Worm (Caenorhabditis elegans) whole organism, L1 larva: ENCODE measurements around the gene csn-6.

ENCODE experiments used
- blmp-1 ChIP-seq: fragments of 150-350 bp; optimal IDR thresholded peaks from 2 replicates; lab custom pipeline; 2014; ENCODE audit warnings: missing biosample characterization, missing genetic modification characterization
- mdl-1 ChIP-seq, 2 experiments: fragments of 150-350 bp; optimal IDR thresholded peaks; 2 replicates each; lab custom pipeline; 2014 to 2017; ENCODE audit warnings: missing biosample characterization in 2 of 2, missing genetic modification characterization in 2 of 2, inconsistent platforms in 1 of 2
- mep-1 ChIP-seq: fragments of 150-350 bp; optimal IDR thresholded peaks from 2 replicates; lab custom pipeline; 2014; ENCODE audit warnings: missing biosample characterization, missing genetic modification characterization
- nhr-90 ChIP-seq: sonication (generic microtip); optimal IDR thresholded peaks from 2 replicates; lab custom pipeline; 2016; ENCODE audit warnings: mild to moderate bottlenecking, missing genetic modification characterization, missing compliant biosample characterization; ENCODE audit not compliant: poor library complexity
- rnt-1 ChIP-seq: sonication (generic microtip); optimal IDR thresholded peaks from 2 replicates; lab custom pipeline; 2016; ENCODE audit warnings: mild to moderate bottlenecking, missing genetic modification characterization, moderate library complexity, missing compliant biosample characterization
- tbx-2 ChIP-seq: sonication (generic microtip); optimal IDR thresholded peaks from 2 replicates; lab custom pipeline; 2016; ENCODE audit warnings: missing genetic modification characterization, missing compliant biosample characterization
- unc-30 ChIP-seq: sonication (generic microtip); optimal IDR thresholded peaks from 2 replicates; lab custom pipeline; 2017; ENCODE audit warnings: missing biosample characterization, missing genetic modification characterization
- zag-1 ChIP-seq: fragments of 150-350 bp; optimal IDR thresholded peaks from 2 replicates; lab custom pipeline; 2014; ENCODE audit warnings: missing biosample characterization, missing genetic modification characterization

- TF ChIP-seq mep-1 (tag; lab: Kevin White, UChicago), result no peak
- TF ChIP-seq nhr-90 (tag; lab: Kevin White, UChicago), result no peak
- TF ChIP-seq zag-1 (tag; lab: Kevin White, UChicago), result no peak
- TF ChIP-seq rnt-1 (tag; lab: Kevin White, UChicago), result no peak
- no peak for TF ChIP-seq blmp-1 (tag; lab: Kevin White, UChicago)
- no peak for TF ChIP-seq tbx-2 (tag; lab: Kevin White, UChicago)
- TF ChIP-seq mdl-1 (tag; optimal IDR thresholded peaks at IDR 0.05; lab: Kevin White, UChicago), result no peak
- no peak for TF ChIP-seq unc-30 (tag; lab: Kevin White, UChicago)
Measured at ce11 chrIV:13327064-13327463, 26.4 kb downstream of the csn-6 start.
